Worm (Caenorhabditis elegans) whole organism, midembryonic: ENCODE data around the gene psf-1.

ENCODE experiments used
- T22C8.4 ChIP-seq: fragments of 200-800 bp; sonication (Bioruptor generic); IDR thresholded peaks from 2 replicates; pipeline ENCODE4 v1.3.6; 2022; ENCODE audit warnings: missing genetic modification characterization, missing compliant biosample characterization
- cog-1 ChIP-seq: sonication (generic microtip); optimal IDR thresholded peaks from 2 replicates; lab custom pipeline; 2016; ENCODE audit warnings: missing genetic modification characterization, missing compliant biosample characterization
- flt-1 ChIP-seq: fragments of 200-800 bp; sonication (Bioruptor generic); IDR thresholded peaks from 2 replicates; pipeline ENCODE4 v1.3.6; 2022; ENCODE audit warnings: missing genetic modification characterization, missing compliant biosample characterization
- klf-2 ChIP-seq: fragments of 200-800 bp; sonication (Bioruptor generic); conservative IDR thresholded peaks from 2 replicates; pipeline ENCODE4 v1.3.6; 2022; ENCODE audit warnings: missing genetic modification reagents, missing genetic modification characterization, missing compliant biosample characterization
- med-1 ChIP-seq: sonication (generic microtip); optimal IDR thresholded peaks from 2 replicates; lab custom pipeline; 2017; ENCODE audit warnings: missing genetic modification characterization, mild to moderate bottlenecking, missing compliant biosample characterization, antibody characterized with exemption, missing genetic modification reagents; ENCODE audit not compliant: insufficient read depth
- ref-1 ChIP-seq: fragments of 200-800 bp; sonication (Bioruptor generic); conservative IDR thresholded peaks from 2 replicates; pipeline ENCODE4 v1.3.6; 2022; ENCODE audit warnings: missing genetic modification reagents, missing genetic modification characterization, missing compliant biosample characterization
- tab-1 ChIP-seq: fragments of 200-800 bp; sonication (Bioruptor generic); IDR thresholded peaks from 2 replicates; pipeline ENCODE4 v1.3.6; 2022; ENCODE audit warnings: missing genetic modification characterization, missing compliant biosample characterization
- ztf-23 ChIP-seq: fragments of 200-800 bp; sonication (Bioruptor generic); IDR thresholded peaks from 2 replicates; pipeline ENCODE4 v1.3.6; 2022; ENCODE audit warnings: missing genetic modification reagents, missing genetic modification characterization, missing compliant biosample characterization
- ztf-29 ChIP-seq: fragments of 200-800 bp; sonication (Bioruptor generic); IDR thresholded peaks from 2 replicates; pipeline ENCODE4 v1.3.6; 2022; ENCODE audit warnings: missing genetic modification reagents, missing genetic modification characterization, missing compliant biosample characterization

The psf-1 gene

DNA sequence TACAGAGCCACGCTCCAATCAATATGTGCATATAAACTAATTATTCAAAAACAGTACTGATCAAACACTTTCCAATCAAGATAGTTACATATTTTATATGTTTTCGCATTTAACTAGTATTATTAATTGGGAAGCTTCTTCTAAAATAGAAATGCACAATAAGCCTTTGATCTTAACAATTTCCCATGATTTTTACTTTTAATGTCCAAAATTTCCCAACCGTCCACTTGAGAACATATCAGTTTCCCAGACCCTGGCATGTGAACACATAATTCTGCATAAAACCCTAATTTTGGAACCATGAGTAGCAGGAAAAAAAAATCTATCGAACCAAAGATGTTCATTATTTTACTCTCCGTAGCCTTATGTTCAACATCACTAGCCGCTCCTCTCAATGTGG, 7.9 kb downstream of the psf-1 start, which contains the start of gene R53.8:
Gene R53.8 (plus strand): TSS at position 301 of the 400 bp plus-strand sequence.
- TF ChIP-seq T22C8.4 (GFP tag; lab: Robert Waterston, UW): no peak
- TF ChIP-seq cog-1 (tag; lab: Kevin White, UChicago): no peak
- no peak for TF ChIP-seq ref-1 (GFP tag; lab: Robert Waterston, UW)

- TF ChIP-seq klf-2 (GFP tag; lab: Robert Waterston, UW): no peak
- TF ChIP-seq med-1 (GFP tag; lab: Kevin White, UChicago): no peak
- TF ChIP-seq cog-1 (tag; lab: Kevin White, UChicago): no peak
- TF ChIP-seq flt-1 (GFP tag; lab: Robert Waterston, UW): no peak
- TF ChIP-seq ztf-23: no peak
- TF ChIP-seq ref-1 (GFP tag; lab: Robert Waterston, UW): no peak
- no peak for TF ChIP-seq ztf-29 (GFP tag; lab: Robert Waterston, UW)
- no peak for TF ChIP-seq T22C8.4 (GFP tag; lab: Robert Waterston, UW)
These were observed 11.7 kb downstream of the psf-1 start, which contains the start of gene ZK892.6 for ce11 chrII:9980077-9980631. Gene ZK892.6 (minus strand): TSS chrII:9980127.

DNA sequence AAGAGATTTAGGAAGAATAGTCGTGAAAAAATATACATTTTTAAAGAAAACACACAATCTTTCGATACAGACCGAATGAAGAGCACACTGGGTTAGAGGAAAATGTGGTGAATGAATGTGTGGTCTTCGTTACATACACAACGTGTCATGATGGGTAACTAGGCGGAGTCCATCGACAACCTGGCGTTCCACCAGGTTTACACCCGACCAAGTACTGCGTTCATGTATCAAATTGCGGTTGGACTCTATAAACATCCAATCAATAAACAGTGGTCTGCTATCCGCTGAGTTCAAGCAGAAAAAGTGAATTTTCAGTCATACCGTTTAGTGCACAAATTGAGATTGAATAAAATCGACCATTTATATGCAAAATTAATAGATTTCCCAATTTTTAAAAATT, 13.3 kb downstream of the psf-1 start, which contains the start of gene sdz-38:
Gene sdz-38 (minus strand): TSS at position 101 of the 400 bp plus-strand sequence.
- TF ChIP-seq klf-2 (GFP tag; lab: Robert Waterston, UW) (no peak), tab-1 (GFP tag; lab: Robert Waterston, UW) (no peak), ref-1 (GFP tag; lab: Robert Waterston, UW) (no peak), cog-1 (tag; lab: Kevin White, UChicago) (no peak), ztf-23 (no peak), med-1 (GFP tag; lab: Kevin White, UChicago) (no peak), ztf-29 (GFP tag; lab: Robert Waterston, UW) (no peak), flt-1 (GFP tag; lab: Robert Waterston, UW) (no peak), T22C8.4 (GFP tag; lab: Robert Waterston, UW) (no peak)

ce11 chrII:9982437-9982836, 14.0 kb downstream of the psf-1 start:
- TF ChIP-seq T22C8.4 (GFP tag; lab: Robert Waterston, UW) (no peak), med-1 (GFP tag; lab: Kevin White, UChicago) (no peak), ztf-29 (GFP tag; lab: Robert Waterston, UW) (no peak), tab-1 (GFP tag; lab: Robert Waterston, UW) (no peak), flt-1 (GFP tag; lab: Robert Waterston, UW) (no peak), ref-1 (GFP tag; lab: Robert Waterston, UW) (no peak), cog-1 (tag; lab: Kevin White, UChicago) (no peak), ztf-23 (no peak), klf-2 (GFP tag; lab: Robert Waterston, UW) (no peak)

ce11 chrII:9984866-9985336, 16.4 kb downstream of the psf-1 start:
- TF ChIP-seq T22C8.4 (GFP tag; lab: Robert Waterston, UW) (no peak), med-1 (GFP tag; lab: Kevin White, UChicago) (no peak), cog-1 (tag; lab: Kevin White, UChicago) (no peak)

- TF ChIP-seq T22C8.4 (GFP tag; lab: Robert Waterston, UW): no peak
- no peak for TF ChIP-seq cog-1 (tag; lab: Kevin White, UChicago)
- no peak for TF ChIP-seq ref-1 (GFP tag; lab: Robert Waterston, UW)
- no peak for TF ChIP-seq med-1 (GFP tag; lab: Kevin White, UChicago)
- TF ChIP-seq flt-1 (GFP tag; lab: Robert Waterston, UW): no peak
- no peak for TF ChIP-seq ztf-29 (GFP tag; lab: Robert Waterston, UW)
- no peak for TF ChIP-seq ztf-23
- no peak for TF ChIP-seq klf-2 (GFP tag; lab: Robert Waterston, UW)
- TF ChIP-seq tab-1 (GFP tag; lab: Robert Waterston, UW): no peak
These were observed 18.4 kb downstream of the psf-1 start for ce11 chrII:9986635-9987575.

DNA sequence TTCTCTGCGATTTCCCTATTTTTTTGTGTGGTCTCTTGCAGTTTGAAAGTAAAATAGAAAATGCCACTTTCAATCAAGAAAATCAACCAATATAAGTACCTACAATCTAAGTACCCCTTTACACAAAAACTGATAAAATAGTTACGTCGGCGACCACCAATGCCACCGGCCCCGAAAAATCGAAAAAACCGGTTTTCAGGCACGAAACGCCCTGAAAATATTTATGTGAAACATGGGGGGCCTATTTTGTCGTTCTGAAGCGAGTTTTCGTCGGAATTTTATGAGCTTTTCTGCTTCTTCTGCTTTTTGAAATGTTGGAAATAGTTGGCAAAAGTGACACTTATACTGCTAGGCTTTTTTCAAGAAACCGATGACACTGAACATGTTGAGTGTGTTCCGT, 20.1 kb downstream of the psf-1 start:
- no peak for TF ChIP-seq ztf-29 (GFP tag; lab: Robert Waterston, UW)
- no peak for TF ChIP-seq T22C8.4 (GFP tag; lab: Robert Waterston, UW)
- no peak for TF ChIP-seq ztf-23
- TF ChIP-seq flt-1 (GFP tag; lab: Robert Waterston, UW): no peak
- TF ChIP-seq med-1 (GFP tag; lab: Kevin White, UChicago): no peak
- TF ChIP-seq klf-2 (GFP tag; lab: Robert Waterston, UW): no peak
- TF ChIP-seq ref-1 (GFP tag; lab: Robert Waterston, UW): no peak
- TF ChIP-seq cog-1 (tag; lab: Kevin White, UChicago): no peak
- TF ChIP-seq tab-1 (GFP tag; lab: Robert Waterston, UW): no peak

ce11 chrII:9989533-9989932, 21.1 kb downstream of the psf-1 start:
- TF ChIP-seq med-1 (GFP tag; lab: Kevin White, UChicago) (no peak), flt-1 (GFP tag; lab: Robert Waterston, UW) (no peak), T22C8.4 (GFP tag; lab: Robert Waterston, UW) (no peak), klf-2 (GFP tag; lab: Robert Waterston, UW) (no peak), ztf-23 (no peak)

- TF ChIP-seq ztf-29 (GFP tag; lab: Robert Waterston, UW): no peak
- no peak for TF ChIP-seq tab-1 (GFP tag; lab: Robert Waterston, UW)
- no peak for TF ChIP-seq med-1 (GFP tag; lab: Kevin White, UChicago)
- TF ChIP-seq ref-1 (GFP tag; lab: Robert Waterston, UW): no peak
- TF ChIP-seq flt-1 (GFP tag; lab: Robert Waterston, UW): no peak
- no peak for TF ChIP-seq T22C8.4 (GFP tag; lab: Robert Waterston, UW)
- no peak for TF ChIP-seq cog-1 (tag; lab: Kevin White, UChicago)
- no peak for TF ChIP-seq klf-2 (GFP tag; lab: Robert Waterston, UW)
- TF ChIP-seq ztf-23: no peak
These were observed 22.3 kb downstream of the psf-1 start, which contains the start of gene lec-3 for ce11 chrII:9990812-9991211. Gene lec-3 (plus strand): TSS chrII:9991112.
